Worm (Caenorhabditis elegans) whole organism, L1 larva: ENCODE data around the gene clec-2.

Experiments used
- C04F5.9 ChIP-seq: sonication (generic microtip); optimal IDR thresholded peaks from 2 replicates; lab custom pipeline; 2016; ENCODE audit warnings: missing genetic modification characterization, missing compliant biosample characterization
- C16A3.4 ChIP-seq: fragments of 150-350 bp; optimal IDR thresholded peaks from 2 replicates; lab custom pipeline; 2014; ENCODE audit warnings: missing biosample characterization, missing genetic modification characterization
- aha-1 ChIP-seq: fragments of 150-350 bp; optimal IDR thresholded peaks from 2 replicates; lab custom pipeline; 2014; ENCODE audit warnings: missing biosample characterization, missing genetic modification characterization
- blmp-1 ChIP-seq: fragments of 150-350 bp; optimal IDR thresholded peaks from 2 replicates; lab custom pipeline; 2014; ENCODE audit warnings: missing biosample characterization, missing genetic modification characterization
- ceh-63 ChIP-seq: fragments of 200-800 bp; sonication (Bioruptor generic); optimal IDR thresholded peaks from 2 replicates; lab custom pipeline; 2018; ENCODE audit warnings: mild to moderate bottlenecking, missing genetic modification characterization, missing compliant biosample characterization
- ceh-8 ChIP-seq: fragments of 200-800 bp; sonication (Bioruptor generic); optimal IDR thresholded peaks from 2 replicates; lab custom pipeline; 2018; ENCODE audit warnings: mild to moderate bottlenecking, missing genetic modification characterization, moderate library complexity, missing compliant biosample characterization
- ceh-82 ChIP-seq, 3 experiments: fragments of 150-350 bp in 1 of 3; sonication (generic microtip) in 2 of 3; optimal IDR thresholded peaks; 2 replicates each; lab custom pipeline; 2014 to 2017; ENCODE audit warnings: missing biosample characterization in 3 of 3, missing genetic modification characterization in 3 of 3
- ceh-88 ChIP-seq: fragments of 200-800 bp; sonication (Bioruptor generic); IDR thresholded peaks from 2 replicates; pipeline ENCODE4 v1.3.6; 2022; ENCODE audit warnings: missing genetic modification characterization, missing compliant biosample characterization
- ceh-90 ChIP-seq: sonication (generic microtip); optimal IDR thresholded peaks from 2 replicates; lab custom pipeline; 2016; ENCODE audit warnings: missing genetic modification characterization, missing compliant biosample characterization
- dpl-1 ChIP-seq, 3 experiments: fragments of 150-350 bp in 2 of 3; sonication (generic microtip) in 1 of 3; optimal IDR thresholded peaks; 2 replicates each; lab custom pipeline; 2014 to 2017; ENCODE audit warnings: missing biosample characterization in 3 of 3, missing genetic modification characterization in 3 of 3, missing genetic modification reagents in 3 of 3
- dsc-1 ChIP-seq: sonication (generic microtip); optimal IDR thresholded peaks from 2 replicates; lab custom pipeline; 2016; ENCODE audit warnings: mild to moderate bottlenecking, missing genetic modification characterization, missing compliant biosample characterization
- efl-3 ChIP-seq: fragments of 200-800 bp; sonication (Bioruptor generic); optimal IDR thresholded peaks from 2 replicates; lab custom pipeline; 2018; ENCODE audit warnings: mild to moderate bottlenecking, missing genetic modification characterization, missing compliant biosample characterization
- egl-13 ChIP-seq: sonication (generic microtip); optimal IDR thresholded peaks from 2 replicates; lab custom pipeline; 2016; ENCODE audit warnings: missing genotype, missing genetic modification reagents, missing genetic modification characterization, missing compliant biosample characterization
- egl-27 ChIP-seq, 2 experiments: fragments of 150-350 bp in 1 of 2; sonication (generic microtip); optimal IDR thresholded peaks; 3 replicates each; lab custom pipeline; 2017 to 2018; ENCODE audit warnings: missing biosample characterization in 2 of 2, missing genetic modification characterization in 2 of 2, missing genetic modification reagents in 2 of 2
- elt-2 ChIP-seq: sonication (generic microtip); optimal IDR thresholded peaks from 2 replicates; lab custom pipeline; 2016; ENCODE audit warnings: missing genetic modification characterization, mild to moderate bottlenecking, inconsistent platforms, missing compliant biosample characterization, missing genetic modification reagents
- ets-5 ChIP-seq: fragments of 200-800 bp; sonication (Bioruptor generic); IDR thresholded peaks from 2 replicates; pipeline ENCODE4 v1.3.6; 2022; ENCODE audit warnings: missing genetic modification characterization, missing compliant biosample characterization
- fkh-8 ChIP-seq: sonication (generic microtip); optimal IDR thresholded peaks from 2 replicates; lab custom pipeline; 2016; ENCODE audit warnings: mild to moderate bottlenecking, missing genetic modification characterization, missing compliant biosample characterization
- hlh-4 ChIP-seq: sonication (generic microtip); optimal IDR thresholded peaks from 2 replicates; lab custom pipeline; 2016; ENCODE audit warnings: mild to moderate bottlenecking, missing genetic modification characterization, missing compliant biosample characterization
- irx-1 ChIP-seq: sonication (generic microtip); optimal IDR thresholded peaks from 2 replicates; lab custom pipeline; 2016; ENCODE audit warnings: missing genetic modification characterization, missing compliant biosample characterization
- lin-13 ChIP-seq: fragments of 150-350 bp; optimal IDR thresholded peaks from 2 replicates; lab custom pipeline; 2014; ENCODE audit warnings: missing biosample characterization, missing genetic modification reagents, missing genetic modification characterization
- lin-35 ChIP-seq, 2 experiments: fragments of 150-350 bp; optimal IDR thresholded peaks; 2 replicates each; lab custom pipeline; 2014; ENCODE audit warnings: missing biosample characterization in 2 of 2, missing genetic modification characterization in 2 of 2, missing genetic modification reagents in 2 of 2
- lir-3 ChIP-seq: sonication (generic microtip); optimal IDR thresholded peaks from 2 replicates; lab custom pipeline; 2016; ENCODE audit warnings: mild to moderate bottlenecking, missing genetic modification characterization, moderate library complexity, missing compliant biosample characterization; ENCODE audit not compliant: poor library complexity
- lsy-2 ChIP-seq, 2 experiments: fragments of 150-350 bp; optimal IDR thresholded peaks; 2 replicates each; lab custom pipeline; 2014; ENCODE audit warnings: missing biosample characterization in 2 of 2, missing genetic modification characterization in 2 of 2
- mab-9 ChIP-seq: fragments of 200-800 bp; sonication (Bioruptor generic); IDR thresholded peaks from 2 replicates; pipeline ENCODE4 v1.3.6; 2022; ENCODE audit warnings: missing genetic modification reagents, missing genetic modification characterization, missing compliant biosample characterization
- mef-2 ChIP-seq: fragments of 150-350 bp; optimal IDR thresholded peaks from 2 replicates; lab custom pipeline; 2014; ENCODE audit warnings: missing biosample characterization, missing genetic modification characterization
- nhr-19 ChIP-seq: fragments of 200-800 bp; sonication (Bioruptor generic); conservative IDR thresholded peaks from 2 replicates; pipeline ENCODE4 v1.3.6; 2022; ENCODE audit warnings: missing genetic modification characterization, missing compliant biosample characterization
- nhr-237 ChIP-seq: fragments of 150-350 bp; optimal IDR thresholded peaks from 2 replicates; lab custom pipeline; 2014; ENCODE audit warnings: missing biosample characterization, missing genetic modification characterization
- nhr-28 ChIP-seq: fragments of 150-350 bp; optimal IDR thresholded peaks from 2 replicates; lab custom pipeline; 2014; ENCODE audit warnings: missing biosample characterization, missing genetic modification characterization
- nhr-76 ChIP-seq: sonication (generic microtip); optimal IDR thresholded peaks from 2 replicates; lab custom pipeline; 2017; ENCODE audit warnings: missing biosample characterization, missing genetic modification characterization
- nhr-77 ChIP-seq: fragments of 150-350 bp; optimal IDR thresholded peaks from 2 replicates; lab custom pipeline; 2014; ENCODE audit warnings: missing biosample characterization, missing genetic modification characterization
- nhr-84 ChIP-seq: sonication (generic microtip); optimal IDR thresholded peaks from 2 replicates; lab custom pipeline; 2017; ENCODE audit warnings: missing biosample characterization, missing genetic modification characterization
- nhr-90 ChIP-seq: sonication (generic microtip); optimal IDR thresholded peaks from 2 replicates; lab custom pipeline; 2016; ENCODE audit warnings: mild to moderate bottlenecking, missing genetic modification characterization, missing compliant biosample characterization; ENCODE audit not compliant: poor library complexity
- pag-3 ChIP-seq: sonication (generic microtip); optimal IDR thresholded peaks from 2 replicates; lab custom pipeline; 2017; ENCODE audit warnings: missing genetic modification characterization, mild to moderate bottlenecking, missing compliant biosample characterization, antibody characterized with exemption, borderline replicate concordance; ENCODE audit not compliant: insufficient read depth
- skn-1 ChIP-seq: fragments of 150-350 bp; optimal IDR thresholded peaks from 2 replicates; lab custom pipeline; 2014; ENCODE audit warnings: missing biosample characterization, missing genetic modification characterization
- snpc-4 ChIP-seq: fragments of 150-350 bp; optimal IDR thresholded peaks from 2 replicates; lab custom pipeline; 2014; ENCODE audit warnings: missing biosample characterization, missing genetic modification characterization
- snu-23 ChIP-seq: sonication (generic microtip); optimal IDR thresholded peaks from 2 replicates; lab custom pipeline; 2016; ENCODE audit warnings: missing genetic modification characterization, missing compliant biosample characterization
- sox-4 ChIP-seq: sonication (generic microtip); optimal IDR thresholded peaks from 2 replicates; lab custom pipeline; 2016; ENCODE audit warnings: missing genetic modification characterization, missing compliant biosample characterization
- sup-37 ChIP-seq: fragments of 200-800 bp; sonication (Bioruptor generic); optimal IDR thresholded peaks from 2 replicates; lab custom pipeline; 2018; ENCODE audit warnings: mild to moderate bottlenecking, missing genetic modification characterization, missing compliant biosample characterization
- tlp-1 ChIP-seq: fragments of 150-350 bp; optimal IDR thresholded peaks from 2 replicates; lab custom pipeline; 2014; ENCODE audit warnings: missing biosample characterization, missing genetic modification characterization
- unc-62 ChIP-seq: fragments of 150-350 bp; optimal IDR thresholded peaks from 2 replicates; lab custom pipeline; 2014; ENCODE audit warnings: missing biosample characterization, missing genetic modification reagents, missing genetic modification characterization
- unc-86 ChIP-seq: sonication (generic microtip); optimal IDR thresholded peaks from 2 replicates; lab custom pipeline; 2016; ENCODE audit warnings: missing genetic modification characterization, missing compliant biosample characterization
- unc-98 ChIP-seq: fragments of 200-800 bp; sonication (Bioruptor generic); IDR thresholded peaks from 2 replicates; pipeline ENCODE4 v1.3.6; 2022; ENCODE audit warnings: missing genetic modification characterization, missing compliant biosample characterization
- xbp-1 ChIP-seq: sonication (generic microtip); optimal IDR thresholded peaks from 2 replicates; lab custom pipeline; 2016; ENCODE audit warnings: missing genetic modification characterization, missing compliant biosample characterization
- ztf-11 ChIP-seq, 2 experiments: sonication (generic microtip); optimal IDR thresholded peaks; 2 replicates each; lab custom pipeline; 2016 to 2017; ENCODE audit warnings: missing genetic modification characterization in 2 of 2, missing biosample characterization in 1 of 2, missing compliant biosample characterization in 1 of 2
- ztf-4 ChIP-seq: fragments of 150-350 bp; optimal IDR thresholded peaks from 2 replicates; lab custom pipeline; 2014; ENCODE audit warnings: missing biosample characterization, missing genetic modification characterization

The clec-2 gene

ce11 chrII:3053689-3054088 lies 30.5 kb upstream of the clec-2 start:
- TF ChIP-seq unc-62 (no peak), C16A3.4 (tag; lab: Kevin White, UChicago) (no peak), nhr-76 (tag; lab: Kevin White, UChicago) (no peak), tlp-1 (no peak), mab-9 (GFP tag; lab: Robert Waterston, UW) (no peak), aha-1 (no peak), nhr-84 (tag; lab: Kevin White, UChicago) (no peak), efl-3 (GFP tag; lab: Kevin White, UChicago) (no peak), lin-35 (GFP tag; optimal IDR thresholded peaks at IDR 0.05; lab: Kevin White, UChicago) (no peak)
- TF ChIP-seq, all 84 proteins: peak for 0

DNA sequence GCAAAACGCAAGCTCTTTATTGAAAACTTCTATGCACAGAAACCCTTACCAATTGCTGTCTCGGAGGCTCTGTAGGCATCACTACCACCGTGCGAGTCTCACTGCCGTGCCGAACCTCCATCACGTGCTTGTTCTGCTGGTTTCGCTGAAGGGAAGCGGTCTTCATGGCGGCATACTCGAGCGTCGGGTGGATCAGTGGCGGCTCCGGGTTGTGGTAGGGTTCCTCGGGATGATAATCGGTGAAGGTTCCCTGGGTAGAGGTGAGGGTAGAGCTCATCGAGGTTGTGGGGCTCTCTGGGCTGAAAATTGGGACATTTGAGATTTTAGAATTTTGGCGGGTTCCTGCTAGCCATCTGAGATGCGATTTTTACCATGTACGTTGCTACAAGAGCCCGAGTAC lies 29.6 kb upstream of the clec-2 start:
- TF ChIP-seq snu-23 = no peak
- TF ChIP-seq dpl-1 (GFP tag; optimal IDR thresholded peaks at IDR 0.05; lab: Kevin White, UChicago) = no peak
- no peak for TF ChIP-seq sup-37 (GFP tag; lab: Kevin White, UChicago)
- TF ChIP-seq nhr-76 (tag; lab: Kevin White, UChicago) = no peak
- TF ChIP-seq unc-62 = no peak

DNA sequence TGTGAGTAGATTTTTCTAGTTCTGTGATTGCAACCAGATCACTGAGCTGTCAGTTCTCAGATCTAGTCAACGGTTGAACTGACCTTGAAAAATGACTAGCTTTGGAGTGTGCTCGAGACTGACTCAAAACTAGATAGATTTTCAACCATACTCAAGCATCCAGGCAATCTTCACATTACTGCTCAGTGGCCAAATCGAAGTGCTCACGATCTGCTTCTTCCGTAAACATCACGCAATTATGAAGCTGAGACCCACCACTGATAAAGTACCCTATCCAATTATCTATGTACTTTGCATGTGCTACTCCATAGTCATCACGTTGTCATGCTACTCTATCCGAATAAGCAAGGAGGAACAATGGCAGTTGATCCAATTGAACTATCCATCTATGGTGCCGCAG lies 28.1 kb upstream of the clec-2 start:
- TF ChIP-seq lin-13 (GFP tag; lab: Kevin White, UChicago) = no peak
- TF ChIP-seq snu-23 = no peak
- TF ChIP-seq C04F5.9 (tag; lab: Kevin White, UChicago) = no peak
- TF ChIP-seq ceh-82 (tag; optimal IDR thresholded peaks at IDR 0.05; lab: Kevin White, UChicago) = no peak
- TF ChIP-seq ceh-90 (tag; lab: Kevin White, UChicago) = no peak
- no peak for TF ChIP-seq irx-1 (tag; lab: Kevin White, UChicago)
- no peak for TF ChIP-seq unc-98 (GFP tag; lab: Robert Waterston, UW)
- TF ChIP-seq nhr-84 (tag; lab: Kevin White, UChicago) = no peak
- no peak for TF ChIP-seq pag-3 (tag; lab: Kevin White, UChicago)
- TF ChIP-seq skn-1 (tag; lab: Kevin White, UChicago) = no peak
- TF ChIP-seq lsy-2 (tag; optimal IDR thresholded peaks at IDR 0.05; lab: Kevin White, UChicago) = no peak
- TF ChIP-seq ets-5 = no peak
- no peak for TF ChIP-seq nhr-28 (tag; lab: Kevin White, UChicago)
- TF ChIP-seq snpc-4 (tag; lab: Kevin White, UChicago) = no peak
- no peak for TF ChIP-seq unc-62
- no peak for TF ChIP-seq xbp-1
- no peak for TF ChIP-seq nhr-237 (tag; lab: Kevin White, UChicago)

DNA sequence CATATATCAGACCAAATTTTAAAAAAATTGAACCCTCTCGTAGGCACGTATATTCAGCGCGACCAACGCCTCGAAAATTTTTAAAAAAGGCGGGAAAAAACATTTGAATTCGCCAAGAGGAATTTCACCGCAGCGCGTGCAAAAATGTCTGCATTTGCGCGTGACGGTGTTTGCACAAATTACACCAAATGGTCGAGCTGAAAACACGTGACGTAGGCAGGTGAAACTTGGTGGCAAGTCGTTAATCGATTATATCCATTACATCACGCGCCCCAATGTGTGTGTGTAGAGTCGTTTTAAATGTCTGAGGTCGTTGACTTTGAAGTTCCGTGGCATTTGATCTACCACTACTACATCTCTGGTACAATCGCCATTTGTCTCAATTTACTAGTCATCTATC lies 27.5 kb upstream of the clec-2 start, which contains the start of gene sri-31:
sri-31 (plus strand) TSS at position 301 of the 400 bp plus-strand sequence.
- TF ChIP-seq sox-4 (tag; lab: Kevin White, UChicago) = no peak
- TF ChIP-seq lsy-2 (tag; optimal IDR thresholded peaks at IDR 0.05; lab: Kevin White, UChicago) = no peak
- no peak for TF ChIP-seq lir-3 (tag; lab: Kevin White, UChicago)
- no peak for TF ChIP-seq unc-86 (tag; lab: Kevin White, UChicago)
- TF ChIP-seq nhr-77 (tag; lab: Kevin White, UChicago) = no peak
- TF ChIP-seq irx-1 (tag; lab: Kevin White, UChicago) = no peak
- no peak for TF ChIP-seq hlh-4 (tag; lab: Kevin White, UChicago)
- no peak for TF ChIP-seq ceh-8 (GFP tag; lab: Kevin White, UChicago)
- TF ChIP-seq mef-2 (tag; lab: Kevin White, UChicago) = no peak

ce11 chrII:3048989-3049388 lies 25.8 kb upstream of the clec-2 start:
- no peak for TF ChIP-seq dsc-1 (tag; lab: Kevin White, UChicago)
- TF ChIP-seq nhr-90 = no peak
- TF ChIP-seq egl-27 (tag; optimal IDR thresholded peaks at IDR 0.05; lab: Kevin White, UChicago) = no peak
- no peak for TF ChIP-seq ceh-63
- TF ChIP-seq nhr-76 (tag; lab: Kevin White, UChicago) = no peak
- TF ChIP-seq blmp-1 = no peak
- no peak for TF ChIP-seq C04F5.9 (tag; lab: Kevin White, UChicago)
- TF ChIP-seq ceh-88 (GFP tag; lab: Robert Waterston, UW) = no peak
- no peak for TF ChIP-seq fkh-8
- TF ChIP-seq ceh-90 (tag; lab: Kevin White, UChicago) = no peak
- TF ChIP-seq pag-3 (tag; lab: Kevin White, UChicago) = no peak
- TF ChIP-seq ztf-4 = no peak
- no peak for TF ChIP-seq nhr-28 (tag; lab: Kevin White, UChicago)
- no peak for TF ChIP-seq nhr-19 (GFP tag; lab: Robert Waterston, UW)
- TF ChIP-seq egl-13 (tag; lab: Kevin White, UChicago) = no peak
- TF ChIP-seq ztf-11 (tag; optimal IDR thresholded peaks at IDR 0.05; lab: Kevin White, UChicago) = no peak
- no peak for TF ChIP-seq elt-2 (tag; lab: Kevin White, UChicago)
- TF ChIP-seq lsy-2 (tag; optimal IDR thresholded peaks at IDR 0.05; lab: Kevin White, UChicago) = no peak
